Worm (Caenorhabditis elegans): ENCODE measurements around the gene epc-1.

The epc-1 gene

DNA sequence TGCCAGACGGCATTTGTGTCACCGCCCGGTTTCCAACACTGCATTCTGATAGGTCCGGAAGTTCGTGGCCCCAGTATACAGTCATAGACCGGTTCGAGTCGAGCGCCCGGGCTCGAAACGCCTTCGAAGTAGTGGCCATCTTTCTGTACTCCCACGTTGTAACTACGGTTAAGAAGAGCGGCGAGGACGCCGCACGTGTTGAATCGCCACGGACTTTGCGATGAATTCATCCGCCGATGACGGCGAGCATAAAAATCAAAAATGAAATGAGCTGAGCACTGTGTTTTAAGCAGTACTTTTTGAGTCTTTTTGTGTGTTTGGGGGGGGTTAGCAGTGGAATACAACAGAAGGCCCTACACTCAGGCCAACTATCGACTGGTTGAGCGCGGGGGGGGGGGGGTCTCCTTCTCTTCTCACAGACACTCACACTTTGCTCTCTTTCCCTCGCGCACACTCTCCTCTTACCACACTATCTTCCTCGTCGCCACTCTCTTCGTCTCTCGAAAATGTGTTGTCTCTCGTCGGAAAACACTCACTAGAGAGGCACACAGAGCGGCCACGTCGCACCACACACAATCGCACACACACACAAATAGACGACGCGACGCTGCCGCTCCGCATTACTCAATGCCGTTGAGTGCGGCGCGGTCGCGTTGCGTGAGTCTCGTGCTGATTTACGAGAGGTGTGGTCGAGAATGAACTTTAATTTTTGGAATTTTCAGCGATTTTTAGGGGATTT lies at the start of gene epc-1 (continued):
- TF ChIP-seq pha-4 (tag; optimal IDR thresholded peaks at IDR 0.05) (peak; percentile 37), ccch-3 (GFP tag; optimal IDR thresholded peaks at IDR 0.05) (no peak), Y67H2A.10 (GFP tag; conservative IDR thresholded peaks at IDR 0.05) (peak; percentile 99), ztf-28 (GFP tag; IDR thresholded peaks at IDR 0.05) (peak; percentile 82; the same call in 1 of the 2 replicates), F37B4.10 (GFP tag; IDR thresholded peaks at IDR 0.05) (0 out of 2 replicates have a peak, but pooled peaks have one; percentile 36), dpff-1 (tag; optimal IDR thresholded peaks at IDR 0.05) (no peak), hlh-26 (GFP tag; conservative IDR thresholded peaks at IDR 0.05) (no peak), B0261.1 (tag; optimal IDR thresholded peaks at IDR 0.05) (no peak), ztf-25 (GFP tag; IDR thresholded peaks at IDR 0.05) (no peak), bed-2 (GFP tag; IDR thresholded peaks at IDR 0.05) (0 out of 2 replicates have a peak, but pooled peaks have one; percentile 16), F23B12.7 (tag; optimal IDR thresholded peaks at IDR 0.05; ENCODE audit: insufficient read depth) (no peak), zim-3 (tag; optimal IDR thresholded peaks at IDR 0.05) (peak; percentile 58), nhr-27 (tag; optimal IDR thresholded peaks at IDR 0.05) (no peak), attf-6 (GFP tag; IDR thresholded peaks at IDR 0.05) (no peak; the same call in 1 of the 2 replicates), F52B5.7 (tag; optimal IDR thresholded peaks at IDR 0.05) (peak; percentile 59), lin-40 (tag; optimal IDR thresholded peaks at IDR 0.05) (peak; percentile 84), C06A6.2 (GFP tag; conservative IDR thresholded peaks at IDR 0.05) (peak; percentile 50; the same call in 1 of the 2 replicates), gei-17 (GFP tag; optimal IDR thresholded peaks at IDR 0.05) (peak; percentile 59), ceh-91 (GFP tag; IDR thresholded peaks at IDR 0.05) (peak; percentile 80), lir-1 (GFP tag; conservative IDR thresholded peaks at IDR 0.05) (peak; percentile 96), unc-62 (GFP tag; optimal IDR thresholded peaks at IDR 0.05) (peak; percentile 66), egl-18 (GFP tag; IDR thresholded peaks at IDR 0.05) (no peak), nhr-120 (GFP tag; IDR thresholded peaks at IDR 0.05) (no peak)

DNA sequence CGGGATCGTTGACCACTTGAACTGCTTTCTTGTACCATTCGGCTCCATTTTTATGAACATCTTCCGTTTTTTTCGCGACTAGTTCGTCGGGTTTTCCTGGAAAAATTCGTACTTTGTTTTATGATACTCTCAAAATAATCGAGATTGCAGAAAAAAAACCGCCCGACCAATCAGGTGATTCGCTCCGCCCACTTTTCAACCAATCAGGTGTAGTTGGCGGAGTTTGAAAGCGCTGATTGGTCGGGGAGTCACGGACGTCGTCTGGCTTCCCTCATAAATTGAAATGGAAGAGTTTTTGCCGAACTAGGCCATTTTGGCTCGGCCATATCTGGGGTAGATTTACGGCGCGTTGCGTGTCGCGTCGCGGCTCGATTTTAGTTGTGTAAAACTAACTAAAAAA lies 44.2 kb upstream of the epc-1 start:
- TF ChIP-seq nfyb-1 (GFP tag; IDR thresholded peaks at IDR 0.05) (peak; percentile 73), nhr-179 (tag; optimal IDR thresholded peaks at IDR 0.05) (no peak)

DNA sequence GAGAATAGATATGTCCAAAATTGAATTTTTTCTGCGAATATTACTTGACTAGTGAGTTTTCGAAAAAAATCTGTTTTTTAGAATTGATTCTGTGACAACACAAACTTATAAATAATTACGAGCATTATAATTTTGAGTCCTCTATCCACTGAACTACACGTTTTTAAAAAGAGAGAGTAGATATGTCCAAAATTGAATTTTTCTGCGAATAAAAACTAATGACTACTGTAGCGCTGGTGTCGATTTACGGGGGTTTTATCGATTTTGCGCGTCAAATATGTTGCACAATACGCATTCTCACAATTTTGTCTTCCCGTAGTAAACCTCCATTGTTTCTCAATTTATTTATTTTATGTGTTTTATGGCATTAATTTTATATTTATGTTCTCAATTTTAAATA lies 43.6 kb upstream of the epc-1 start:
- TF ChIP-seq ekl-4 (GFP tag; IDR thresholded peaks at IDR 0.05) (no peak), F49E8.2 (tag; optimal IDR thresholded peaks at IDR 0.05; ENCODE audit: insufficient read depth) (no peak), nfya-2 (GFP tag; IDR thresholded peaks at IDR 0.05) (0 out of 2 replicates have a peak, but pooled peaks have one; percentile 16), ama-1 (optimal IDR thresholded peaks at IDR 0.05) (no peak), ama-1 (GFP tag; optimal IDR thresholded peaks at IDR 0.05) (no peak), nhr-179 (tag; optimal IDR thresholded peaks at IDR 0.05) (no peak), D2030.7 (GFP tag; IDR thresholded peaks at IDR 0.05) (no peak), die-1 (tag; optimal IDR thresholded peaks at IDR 0.05) (no peak), rec-8 (tag; optimal IDR thresholded peaks at IDR 0.05) (no peak), gei-17 (GFP tag; optimal IDR thresholded peaks at IDR 0.05) (no peak), aptf-3 (GFP tag; IDR thresholded peaks at IDR 0.05) (no peak), K12H6.12 (tag; optimal IDR thresholded peaks at IDR 0.05) (no peak), ceh-91 (GFP tag; IDR thresholded peaks at IDR 0.05) (no peak), him-1 (tag; optimal IDR thresholded peaks at IDR 0.05) (peak; percentile 98), unc-62 (GFP tag; optimal IDR thresholded peaks at IDR 0.05) (no peak), F10E7.11 (tag; optimal IDR thresholded peaks at IDR 0.05) (no peak), egl-44 (GFP tag; IDR thresholded peaks at IDR 0.05) (no peak)
